Fruit fly (Drosophila melanogaster) whole organism, embryonic: ENCODE data around the gene Cdc7.

ENCODE experiments used
- Abd-B ChIP-seq: fragments of 200-800 bp; sonication (Bioruptor generic); optimal IDR thresholded peaks from 2 replicates; lab custom pipeline; 2018; ENCODE audit warnings: missing biosample characterization, mild to moderate bottlenecking, missing genetic modification characterization, moderate library complexity
- B-H2 ChIP-seq: fragments of 200-800 bp; sonication (Bioruptor generic); optimal IDR thresholded peaks from 2 replicates; lab custom pipeline; 2018; ENCODE audit warnings: missing biosample characterization, mild to moderate bottlenecking, missing genetic modification characterization
- BEAF-32 ChIP-seq: fragments of 200-800 bp; sonication (Bioruptor generic); optimal IDR thresholded peaks from 3 replicates; lab custom pipeline; 2017; ENCODE audit warnings: missing biosample characterization, missing genetic modification characterization, mild to moderate bottlenecking, moderate library complexity, missing genetic modification reagents
- Bgb ChIP-seq: fragments of 200-800 bp; sonication (Bioruptor generic); IDR thresholded peaks from 2 replicates; pipeline ENCODE4 v1.3.6; 2022; ENCODE audit warnings: missing biosample characterization, missing genetic modification characterization; ENCODE audit not compliant: partially characterized antibody
- CG10147 ChIP-seq: fragments of 200-800 bp; sonication (Bioruptor generic); optimal IDR thresholded peaks from 2 replicates; lab custom pipeline; 2019; ENCODE audit warnings: missing biosample characterization, mild to moderate bottlenecking, missing genetic modification characterization, moderate library complexity
- CG13287 ChIP-seq: fragments of 200-800 bp; sonication (Bioruptor generic); IDR thresholded peaks from 2 replicates; pipeline ENCODE4 v1.3.6; 2022; ENCODE audit warnings: missing biosample characterization, missing genetic modification characterization; ENCODE audit not compliant: partially characterized antibody
- CG13424 ChIP-seq: fragments of 200-800 bp; sonication (Bioruptor generic); optimal IDR thresholded peaks from 2 replicates; lab custom pipeline; 2019; ENCODE audit warnings: missing biosample characterization, mild to moderate bottlenecking, missing genetic modification characterization, moderate library complexity
- CG14441 ChIP-seq: fragments of 200-800 bp; sonication (Bioruptor generic); IDR thresholded peaks from 2 replicates; pipeline ENCODE4 v1.3.6; 2022; ENCODE audit warnings: missing biosample characterization, missing genetic modification characterization
- CG14710 ChIP-seq: fragments of 200-800 bp; sonication (Bioruptor generic); optimal IDR thresholded peaks from 3 replicates; lab custom pipeline; 2019; ENCODE audit warnings: missing biosample characterization, mild to moderate bottlenecking, missing genetic modification characterization, moderate library complexity
- CG14860 ChIP-seq: fragments of 200-800 bp; sonication (Bioruptor generic); IDR thresholded peaks from 3 replicates; pipeline ENCODE4 v1.3.6; 2022; ENCODE audit warnings: missing biosample characterization, missing genetic modification characterization; ENCODE audit not compliant: partially characterized antibody
- CG15514 ChIP-seq: fragments of 200-800 bp; sonication (Bioruptor generic); optimal IDR thresholded peaks from 3 replicates; lab custom pipeline; 2017; ENCODE audit warnings: missing biosample characterization, missing genetic modification characterization, mild to moderate bottlenecking, moderate library complexity, missing genetic modification reagents
- CG17328 ChIP-seq: fragments of 200-800 bp; sonication (Bioruptor generic); IDR thresholded peaks from 2 replicates; pipeline ENCODE4 v1.3.6; 2022; ENCODE audit warnings: missing biosample characterization, missing genetic modification characterization
- CG18262 ChIP-seq: fragments of 200-800 bp; optimal IDR thresholded peaks from 3 replicates; lab custom pipeline; 2019; ENCODE audit warnings: missing biosample characterization, mild to moderate bottlenecking, missing genetic modification characterization, moderate library complexity
- CG18476 ChIP-seq: fragments of 200-800 bp; sonication (Bioruptor generic); optimal IDR thresholded peaks from 2 replicates; lab custom pipeline; 2016; ENCODE audit warnings: missing biosample characterization, mild to moderate bottlenecking, missing genetic modification characterization
- CG2116 ChIP-seq: fragments of 200-800 bp; sonication (Bioruptor generic); optimal IDR thresholded peaks from 3 replicates; lab custom pipeline; 2018; ENCODE audit warnings: missing biosample characterization, mild to moderate bottlenecking, missing genetic modification characterization
- CG2202 ChIP-seq: fragments of 200-800 bp; sonication (Bioruptor generic); optimal IDR thresholded peaks from 2 replicates; lab custom pipeline; 2018; ENCODE audit warnings: missing biosample characterization, mild to moderate bottlenecking, missing genetic modification characterization
- CG30020 ChIP-seq: fragments of 200-800 bp; optimal IDR thresholded peaks from 2 replicates; lab custom pipeline; 2019; ENCODE audit warnings: missing biosample characterization, mild to moderate bottlenecking, missing genetic modification characterization, moderate library complexity
- CG34224 ChIP-seq: fragments of 200-800 bp; sonication (Bioruptor generic); IDR thresholded peaks from 3 replicates; pipeline ENCODE4 v1.3.6; 2022; ENCODE audit warnings: missing biosample characterization, missing genetic modification characterization; ENCODE audit not compliant: partially characterized antibody
- CG3847 ChIP-seq: fragments of 200-800 bp; sonication (Bioruptor generic); IDR thresholded peaks from 2 replicates; pipeline ENCODE4 v1.3.6; 2022; ENCODE audit warnings: missing biosample characterization, missing genetic modification characterization
- CG42726 ChIP-seq: fragments of 200-800 bp; sonication (Bioruptor generic); IDR thresholded peaks from 2 replicates; pipeline ENCODE4 v1.3.6; 2022; ENCODE audit warnings: missing biosample characterization, missing genetic modification characterization; ENCODE audit not compliant: partially characterized antibody
- CG6791 ChIP-seq: fragments of 200-800 bp; sonication (Bioruptor generic); IDR thresholded peaks from 3 replicates; pipeline ENCODE4 v1.3.6; 2022; ENCODE audit warnings: missing biosample characterization, missing genetic modification characterization; ENCODE audit not compliant: partially characterized antibody
- CG7963 ChIP-seq: fragments of 200-800 bp; sonication (Bioruptor generic); IDR thresholded peaks from 3 replicates; pipeline ENCODE4 v1.3.6; 2022; ENCODE audit warnings: missing biosample characterization, missing genetic modification characterization; ENCODE audit not compliant: partially characterized antibody
- CG9437 ChIP-seq: fragments of 200-800 bp; sonication (Bioruptor generic); optimal IDR thresholded peaks from 2 replicates; lab custom pipeline; 2018; ENCODE audit warnings: missing biosample characterization, mild to moderate bottlenecking, missing genetic modification characterization
- CoRest ChIP-seq: fragments of 200-800 bp; sonication (Bioruptor generic); optimal IDR thresholded peaks from 3 replicates; lab custom pipeline; 2018; ENCODE audit warnings: missing biosample characterization, mild to moderate bottlenecking, missing genetic modification characterization, moderate library complexity
- Dp ChIP-seq: fragments of 200-800 bp; sonication (Bioruptor generic); optimal IDR thresholded peaks from 2 replicates; lab custom pipeline; 2018; ENCODE audit warnings: missing biosample characterization, mild to moderate bottlenecking, missing genetic modification characterization, moderate library complexity
- E2f1 ChIP-seq: fragments of 200-800 bp; sonication (Bioruptor generic); IDR thresholded peaks from 2 replicates; pipeline ENCODE4 v1.3.6; 2022; ENCODE audit warnings: missing biosample characterization, missing genetic modification characterization
- Eip74EF ChIP-seq, 2 experiments: fragments of 200-800 bp in 1 of 2; fragments of >200 bp in 1 of 2; sonication (Bioruptor generic) in 1 of 2; optimal IDR thresholded peaks; 2 replicates each; lab custom pipeline; 2017 to 2019; ENCODE audit warnings: missing biosample characterization in 2 of 2, missing genetic modification characterization in 2 of 2, mild to moderate bottlenecking in 1 of 2, moderate library complexity in 1 of 2
- Fer2 ChIP-seq: fragments of 200-800 bp; sonication (Bioruptor generic); optimal IDR thresholded peaks from 2 replicates; lab custom pipeline; 2018; ENCODE audit warnings: missing biosample characterization, mild to moderate bottlenecking, missing genetic modification characterization, moderate library complexity
- Rfx ChIP-seq: fragments of 200-800 bp; sonication (Bioruptor generic); IDR thresholded peaks from 2 replicates; pipeline ENCODE4 v1.3.6; 2022; ENCODE audit warnings: missing biosample characterization, missing genetic modification characterization
- Sox102F ChIP-seq: fragments of 200-800 bp; sonication (Bioruptor generic); optimal IDR thresholded peaks from 2 replicates; lab custom pipeline; 2018; ENCODE audit warnings: missing biosample characterization, mild to moderate bottlenecking, missing genetic modification characterization, moderate library complexity
- Spps ChIP-seq: fragments of 200-800 bp; sonication (Bioruptor generic); optimal IDR thresholded peaks from 2 replicates; lab custom pipeline; 2018; ENCODE audit warnings: missing biosample characterization, mild to moderate bottlenecking, missing genetic modification characterization
- abd-A ChIP-seq: fragments of 200-800 bp; sonication (Bioruptor generic); optimal IDR thresholded peaks from 3 replicates; lab custom pipeline; 2019; ENCODE audit warnings: missing biosample characterization, mild to moderate bottlenecking, missing genetic modification characterization, moderate library complexity
- amos ChIP-seq: fragments of 200-800 bp; sonication (Bioruptor generic); IDR thresholded peaks from 2 replicates; pipeline ENCODE4 v1.3.6; 2022; ENCODE audit warnings: missing biosample characterization, missing genetic modification characterization; ENCODE audit not compliant: partially characterized antibody
- ato ChIP-seq: fragments of 200-800 bp; sonication (Bioruptor generic); IDR thresholded peaks from 2 replicates; pipeline ENCODE4 v1.3.6; 2022; ENCODE audit warnings: missing biosample characterization, missing genetic modification characterization; ENCODE audit not compliant: partially characterized antibody
- chinmo ChIP-seq: fragments of 200-800 bp; sonication (Bioruptor generic); IDR thresholded peaks from 4 replicates; pipeline ENCODE4 v1.3.6; 2022; ENCODE audit warnings: missing biosample characterization, missing genetic modification characterization; ENCODE audit not compliant: partially characterized antibody
- dmrt99B ChIP-seq: fragments of 200-800 bp; sonication (Bioruptor generic); optimal IDR thresholded peaks from 2 replicates; lab custom pipeline; 2018; ENCODE audit warnings: missing biosample characterization, mild to moderate bottlenecking, missing genetic modification characterization, moderate library complexity
- sug ChIP-seq: fragments of 200-800 bp; optimal IDR thresholded peaks from 2 replicates; lab custom pipeline; 2019; ENCODE audit warnings: missing biosample characterization, mild to moderate bottlenecking, missing genetic modification characterization, moderate library complexity
- tna ChIP-seq: fragments of 200-800 bp; sonication (Bioruptor generic); IDR thresholded peaks from 2 replicates; pipeline ENCODE4 v1.3.6; 2022; ENCODE audit warnings: missing biosample characterization, missing genetic modification characterization; ENCODE audit not compliant: partially characterized antibody
- vnd ChIP-seq: fragments of 200-800 bp; sonication (Bioruptor generic); IDR thresholded peaks from 3 replicates; pipeline ENCODE4 v1.3.6; 2022; ENCODE audit warnings: missing biosample characterization, missing genetic modification characterization; ENCODE audit not compliant: partially characterized antibody
- wek ChIP-seq: fragments of 200-800 bp; sonication (Bioruptor generic); optimal IDR thresholded peaks from 3 replicates; lab custom pipeline; 2018; ENCODE audit warnings: missing biosample characterization, mild to moderate bottlenecking, missing genetic modification characterization, moderate library complexity
- zen2 ChIP-seq: fragments of 200-800 bp; sonication (Bioruptor generic); IDR thresholded peaks from 3 replicates; pipeline ENCODE4 v1.3.6; 2022; ENCODE audit warnings: missing biosample characterization, missing genetic modification characterization; ENCODE audit not compliant: partially characterized antibody

The Cdc7 gene

DNA sequence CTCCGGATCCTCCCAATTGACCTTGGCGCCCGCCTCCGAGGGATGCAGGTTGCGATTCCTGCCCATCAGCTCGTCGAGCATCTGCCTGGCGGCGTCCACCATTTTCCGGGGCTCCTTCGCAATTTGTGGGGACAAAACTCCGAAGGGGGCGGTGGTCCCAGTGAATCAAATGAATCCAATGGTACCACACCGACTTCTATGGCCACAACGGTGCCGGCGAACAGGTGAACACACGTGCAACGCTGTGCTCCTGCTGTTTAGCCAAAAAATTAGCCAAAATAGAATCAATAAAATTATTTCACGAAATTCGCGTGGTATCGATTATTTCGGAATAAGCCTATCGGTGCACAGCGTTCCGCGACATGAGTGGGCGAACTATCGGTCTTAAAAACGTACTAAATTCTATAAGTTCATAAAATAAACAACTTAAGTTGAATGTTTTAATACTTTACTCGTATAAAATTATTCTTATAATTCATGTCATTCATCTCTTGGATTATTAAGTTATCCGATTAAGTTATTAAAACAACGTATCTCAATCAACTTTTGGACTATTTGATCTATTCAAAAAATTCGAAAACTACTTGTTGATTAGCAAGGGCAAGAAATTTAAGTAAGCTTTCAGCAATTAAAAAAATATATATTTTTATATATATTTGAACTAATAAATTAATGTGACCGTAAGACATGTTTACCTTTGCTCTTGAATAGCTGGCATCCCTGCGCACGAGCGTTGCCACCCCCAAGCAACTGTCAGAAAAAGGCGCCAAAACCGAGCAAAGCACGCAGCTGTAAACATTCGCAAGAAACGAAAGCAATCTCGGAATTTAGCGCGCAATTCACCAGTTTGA is 19.5 kb downstream of the Cdc7 start, which contains the start of the genes CG3198 and Mcm6 (continued):
- TF ChIP-seq CG30020 (peak; percentile 16), CoRest (peak; percentile 42), sug (tag; lab: Kevin White, UChicago) (peak; percentile 7), CG10147 (no peak), CG9437 (GFP tag; lab: Kevin White, UChicago) (peak; percentile 22), CG15514 (GFP tag; lab: Kevin White, UChicago) (peak; percentile 50), BEAF-32 (GFP tag; lab: Kevin White, UChicago) (peak; percentile 67), Spps (tag; lab: Kevin White, UChicago) (no peak), Sox102F (GFP tag; lab: Kevin White, UChicago) (no peak), CG42726 (GFP tag; lab: Robert Waterston, UW) (peak; percentile 32; the same call in 1 of the 2 replicates), CG2116 (GFP tag; lab: Kevin White, UChicago) (peak; percentile 52), CG34224 (GFP tag; lab: Robert Waterston, UW) (peak; percentile 77), CG17328 (GFP tag; lab: Robert Waterston, UW) (no peak), CG18262 (tag; lab: Kevin White, UChicago) (peak; percentile 3), chinmo (GFP tag; lab: Robert Waterston, UW) (0 out of 4 replicates have a peak, but pooled peaks have one; percentile 54), ato (GFP tag; lab: Robert Waterston, UW) (peak; percentile 44; the same call in 1 of the 2 replicates), E2f1 (GFP tag; lab: Robert Waterston, UW) (peak; percentile 89), vnd (GFP tag; lab: Robert Waterston, UW) (peak; percentile 59; the same call in 1 of the 3 replicates), B-H2 (no peak), wek (no peak), CG7963 (GFP tag; lab: Robert Waterston, UW) (peak; percentile 54; the same call in 1 of the 3 replicates), tna (GFP tag; lab: Robert Waterston, UW) (0 out of 2 replicates have a peak, but pooled peaks have one; percentile 42), Bgb (GFP tag; lab: Robert Waterston, UW) (peak; percentile 52; the same call in 1 of the 2 replicates), Dp (GFP tag; lab: Kevin White, UChicago) (peak; percentile 81), amos (peak; percentile 76), CG14441 (GFP tag; lab: Robert Waterston, UW) (no peak), CG13287 (GFP tag; lab: Robert Waterston, UW) (peak; percentile 80), Rfx (GFP tag; lab: Robert Waterston, UW) (0 out of 2 replicates have a peak, but pooled peaks have one; percentile 16), dmrt99B (tag; lab: Kevin White, UChicago) (no peak), CG18476 (GFP tag; lab: Kevin White, UChicago) (no peak), abd-A (tag; lab: Kevin White, UChicago) (no peak), Fer2 (tag; lab: Kevin White, UChicago) (no peak), CG2202 (tag; lab: Kevin White, UChicago) (no peak), zen2 (peak; percentile 48; the same call in 1 of the 3 replicates), CG6791 (GFP tag; lab: Robert Waterston, UW) (peak; percentile 61; the same call in 2 of the 3 replicates), Abd-B (GFP tag; lab: Kevin White, UChicago) (no peak), Eip74EF (GFP tag; optimal IDR thresholded peaks at IDR 0.05; lab: Kevin White, UChicago) (no peak), CG14860 (GFP tag; lab: Robert Waterston, UW) (0 out of 3 replicates have a peak, but pooled peaks have one; percentile 39), CG3847 (GFP tag; lab: Robert Waterston, UW) (peak; percentile 66), CG14710 (peak; percentile 67), CG13424 (tag; lab: Kevin White, UChicago) (peak; percentile 7)
